Fruit fly (Drosophila melanogaster) whole organism, embryonic: ENCODE results near the gene Reg-2.

Source experiments
- Blimp-1 ChIP-seq: fragments of 200-800 bp; sonication (Bioruptor generic); optimal IDR thresholded peaks from 3 replicates; lab custom pipeline; 2018; ENCODE audit warnings: missing biosample characterization, missing genetic modification characterization, mild to moderate bottlenecking, moderate library complexity, missing genetic modification reagents
- C15 ChIP-seq: fragments of 200-800 bp; sonication (Bioruptor generic); IDR thresholded peaks from 3 replicates; pipeline ENCODE4 v1.3.6; 2022; ENCODE audit warnings: missing biosample characterization, missing genetic modification characterization
- CG12299 ChIP-seq: fragments of 200-800 bp; sonication (Bioruptor generic); optimal IDR thresholded peaks from 2 replicates; lab custom pipeline; 2018; ENCODE audit warnings: missing biosample characterization, mild to moderate bottlenecking, missing genetic modification characterization
- CG13424 ChIP-seq: fragments of 200-800 bp; sonication (Bioruptor generic); optimal IDR thresholded peaks from 2 replicates; lab custom pipeline; 2019; ENCODE audit warnings: missing biosample characterization, mild to moderate bottlenecking, missing genetic modification characterization, moderate library complexity
- CG14014 ChIP-seq: fragments of 200-800 bp; sonication (Bioruptor generic); IDR thresholded peaks from 2 replicates; pipeline ENCODE4 v1.3.6; 2022; ENCODE audit warnings: missing biosample characterization, missing genetic modification characterization
- CG14050 ChIP-seq: fragments of 200-800 bp; sonication (Bioruptor generic); IDR thresholded peaks from 3 replicates; pipeline ENCODE4 v1.3.6; 2022; ENCODE audit warnings: missing biosample characterization, missing genetic modification characterization
- CG15696 ChIP-seq: fragments of 200-800 bp; sonication (Bioruptor generic); optimal IDR thresholded peaks from 2 replicates; lab custom pipeline; 2019; ENCODE audit warnings: missing biosample characterization, mild to moderate bottlenecking, missing genetic modification characterization, moderate library complexity
- CG18262 ChIP-seq: fragments of 200-800 bp; optimal IDR thresholded peaks from 3 replicates; lab custom pipeline; 2019; ENCODE audit warnings: missing biosample characterization, mild to moderate bottlenecking, missing genetic modification characterization, moderate library complexity
- CG1832 ChIP-seq: fragments of 200-800 bp; sonication (Bioruptor generic); optimal IDR thresholded peaks from 2 replicates; lab custom pipeline; 2017; ENCODE audit warnings: missing biosample characterization, mild to moderate bottlenecking, missing genetic modification characterization, inconsistent platforms
- CG2120 ChIP-seq: fragments of 200-800 bp; sonication (Bioruptor generic); optimal IDR thresholded peaks from 3 replicates; lab custom pipeline; 2016; ENCODE audit warnings: missing biosample characterization, missing genetic modification characterization
- CG33557 ChIP-seq: fragments of 200-800 bp; sonication (Bioruptor generic); optimal IDR thresholded peaks from 2 replicates; lab custom pipeline; 2019; ENCODE audit warnings: missing biosample characterization, mild to moderate bottlenecking, missing genetic modification characterization, moderate library complexity
- CG3726 ChIP-seq: fragments of 200-800 bp; sonication (Bioruptor generic); IDR thresholded peaks from 3 replicates; pipeline ENCODE4, ENCODE4 v1.3.6; 2022; ENCODE audit warnings: missing biosample characterization, missing genetic modification characterization
- CG6813 ChIP-seq: fragments of 200-800 bp; sonication (Bioruptor generic); optimal IDR thresholded peaks from 2 replicates; lab custom pipeline; 2017; ENCODE audit warnings: missing biosample characterization, missing genetic modification characterization, mild to moderate bottlenecking, moderate library complexity, missing genetic modification reagents
- Camta ChIP-seq: fragments of 200-800 bp; sonication (Bioruptor generic); optimal IDR thresholded peaks from 2 replicates; lab custom pipeline; 2016; ENCODE audit warnings: missing biosample characterization, missing genetic modification characterization
- Gug ChIP-seq: fragments of 200-800 bp; sonication (Bioruptor generic); IDR thresholded peaks from 4 replicates; pipeline ENCODE4 v1.3.6; 2022; ENCODE audit warnings: missing biosample characterization, missing genetic modification characterization
- Hand ChIP-seq: fragments of 200-800 bp; sonication (Bioruptor generic); optimal IDR thresholded peaks from 2 replicates; lab custom pipeline; 2017; ENCODE audit warnings: mild to moderate bottlenecking, missing biosample characterization, missing genetic modification reagents, missing genetic modification characterization
- Hey ChIP-seq: fragments of 200-800 bp; sonication (Bioruptor generic); optimal IDR thresholded peaks from 3 replicates; lab custom pipeline; 2018; ENCODE audit warnings: missing biosample characterization, mild to moderate bottlenecking, missing genetic modification characterization
- Lim3 ChIP-seq: fragments of 200-800 bp; sonication (Bioruptor generic); IDR thresholded peaks from 2 replicates; pipeline ENCODE4 v1.3.6; 2022; ENCODE audit warnings: missing biosample characterization, missing genetic modification characterization
- Lpt ChIP-seq: fragments of >200 bp; optimal IDR thresholded peaks from 2 replicates; lab custom pipeline; 2018; ENCODE audit warnings: missing biosample characterization, missing genetic modification characterization
- NK7.1 ChIP-seq: fragments of 200-800 bp; sonication (Bioruptor generic); optimal IDR thresholded peaks from 3 replicates; lab custom pipeline; 2016; ENCODE audit warnings: missing biosample characterization, missing genetic modification characterization
- Optix ChIP-seq: fragments of 200-800 bp; sonication (Bioruptor generic); IDR thresholded peaks from 3 replicates; pipeline ENCODE4 v1.3.6; 2022; ENCODE audit warnings: missing biosample characterization, missing genetic modification characterization
- Rfx ChIP-seq: fragments of 200-800 bp; sonication (Bioruptor generic); IDR thresholded peaks from 2 replicates; pipeline ENCODE4 v1.3.6; 2022; ENCODE audit warnings: missing biosample characterization, missing genetic modification characterization
- Stat92E ChIP-seq, 3 experiments: fragments of >200 bp in 2 of 3; fragments of 200-800 bp in 1 of 3; sonication (Bioruptor generic) in 1 of 3; optimal IDR thresholded peaks; 2 replicates each; lab custom pipeline; 2017 to 2019; ENCODE audit warnings: missing biosample characterization in 3 of 3, missing genetic modification characterization in 3 of 3, mild to moderate bottlenecking in 1 of 3, moderate library complexity in 1 of 3
- Xbp1 ChIP-seq: fragments of 200-800 bp; sonication (Bioruptor generic); optimal IDR thresholded peaks from 3 replicates; lab custom pipeline; 2016; ENCODE audit warnings: missing biosample characterization, mild to moderate bottlenecking, missing genetic modification characterization
- al ChIP-seq: fragments of 200-800 bp; sonication (Bioruptor generic); IDR thresholded peaks from 2 replicates; pipeline ENCODE4 v1.3.6; 2022; ENCODE audit warnings: missing biosample characterization, missing genetic modification characterization
- ara ChIP-seq: fragments of 200-800 bp; sonication (Bioruptor generic); IDR thresholded peaks from 2 replicates; pipeline ENCODE4 v1.3.6; 2022; ENCODE audit warnings: missing biosample characterization, missing genetic modification characterization
- bcd ChIP-seq: fragments of 200-800 bp; sonication (Bioruptor generic); optimal IDR thresholded peaks from 2 replicates; lab custom pipeline; 2017; ENCODE audit warnings: missing biosample characterization, mild to moderate bottlenecking, missing genetic modification characterization
- chn ChIP-seq: fragments of 200-800 bp; sonication (Bioruptor generic); optimal IDR thresholded peaks from 2 replicates; lab custom pipeline; 2016; ENCODE audit warnings: missing biosample characterization, missing genetic modification characterization
- disco-r ChIP-seq: fragments of 200-800 bp; sonication (Bioruptor generic); optimal IDR thresholded peaks from 2 replicates; lab custom pipeline; 2016; ENCODE audit warnings: missing biosample characterization, missing genetic modification characterization
- gcm ChIP-seq: fragments of 200-800 bp; sonication (Bioruptor generic); optimal IDR thresholded peaks from 2 replicates; lab custom pipeline; 2019; ENCODE audit warnings: missing biosample characterization, mild to moderate bottlenecking, missing genetic modification characterization, moderate library complexity
- grau ChIP-seq: fragments of 200-800 bp; optimal IDR thresholded peaks from 3 replicates; lab custom pipeline; 2019; ENCODE audit warnings: missing biosample characterization, mild to moderate bottlenecking, missing genetic modification characterization, moderate library complexity
- ind ChIP-seq: fragments of 200-800 bp; sonication (Bioruptor generic); optimal IDR thresholded peaks from 3 replicates; lab custom pipeline; 2016; ENCODE audit warnings: missing biosample characterization, missing genetic modification characterization
- jigr1 ChIP-seq: fragments of 200-800 bp; sonication (Bioruptor generic); IDR thresholded peaks from 3 replicates; pipeline ENCODE4 v1.3.6; 2022; ENCODE audit warnings: missing biosample characterization, missing genetic modification characterization
- knrl ChIP-seq: fragments of 200-800 bp; sonication (Bioruptor generic); IDR thresholded peaks from 3 replicates; pipeline ENCODE4 v1.3.6; 2022; ENCODE audit warnings: missing biosample characterization, missing genetic modification characterization; ENCODE audit not compliant: partially characterized antibody
- org-1 ChIP-seq: fragments of 200-800 bp; sonication (Bioruptor generic); optimal IDR thresholded peaks from 2 replicates; lab custom pipeline; 2017; ENCODE audit warnings: missing biosample characterization, missing genetic modification characterization
- peb ChIP-seq: fragments of 200-800 bp; sonication (Bioruptor generic); IDR thresholded peaks from 2 replicates; pipeline ENCODE4 v1.3.6; 2022; ENCODE audit warnings: missing biosample characterization, missing genetic modification characterization
- pros ChIP-seq: fragments of 200-800 bp; sonication (Bioruptor generic); optimal IDR thresholded peaks from 3 replicates; lab custom pipeline; 2019; ENCODE audit warnings: missing biosample characterization, mild to moderate bottlenecking, missing genetic modification characterization, moderate library complexity
- ranshi ChIP-seq: fragments of 200-800 bp; sonication (Bioruptor generic); IDR thresholded peaks from 2 replicates; pipeline ENCODE4 v1.3.6; 2022; ENCODE audit warnings: missing biosample characterization, missing genetic modification characterization
- row ChIP-seq: fragments of 200-800 bp; sonication (Bioruptor generic); IDR thresholded peaks from 3 replicates; pipeline ENCODE4 v1.3.6; 2022; ENCODE audit warnings: missing biosample characterization, missing genetic modification characterization
- salm ChIP-seq: fragments of 200-800 bp; sonication (Bioruptor generic); optimal IDR thresholded peaks from 2 replicates; lab custom pipeline; 2018; ENCODE audit warnings: missing biosample characterization, mild to moderate bottlenecking, missing genetic modification characterization
- seq ChIP-seq: fragments of 200-800 bp; sonication (Bioruptor generic); IDR thresholded peaks from 2 replicates; pipeline ENCODE4 v1.3.6; 2022; ENCODE audit warnings: missing biosample characterization, missing genetic modification characterization
- sisA ChIP-seq: fragments of 200-800 bp; sonication (Bioruptor generic); IDR thresholded peaks from 2 replicates; pipeline ENCODE4 v1.3.6; 2022; ENCODE audit warnings: missing biosample characterization, missing genetic modification characterization
- ssp ChIP-seq: fragments of 200-800 bp; sonication (Bioruptor generic); IDR thresholded peaks from 2 replicates; pipeline ENCODE4 v1.3.6; 2022; ENCODE audit warnings: missing biosample characterization, missing genetic modification characterization
- stwl ChIP-seq: fragments of 200-800 bp; sonication (Bioruptor generic); optimal IDR thresholded peaks from 3 replicates; lab custom pipeline; 2018; ENCODE audit warnings: missing biosample characterization, mild to moderate bottlenecking, missing genetic modification characterization, moderate library complexity
- tap ChIP-seq: fragments of 200-800 bp; optimal IDR thresholded peaks from 3 replicates; lab custom pipeline; 2019; ENCODE audit warnings: missing biosample characterization, mild to moderate bottlenecking, missing genetic modification characterization, moderate library complexity
- tin ChIP-seq: fragments of 200-800 bp; sonication (Bioruptor generic); optimal IDR thresholded peaks from 3 replicates; lab custom pipeline; 2016; ENCODE audit warnings: missing biosample characterization, missing genetic modification characterization
- unpg ChIP-seq: fragments of 200-800 bp; sonication (Bioruptor generic); optimal IDR thresholded peaks from 3 replicates; lab custom pipeline; 2018; ENCODE audit warnings: missing biosample characterization, mild to moderate bottlenecking, missing genetic modification characterization, moderate library complexity
- zf30C ChIP-seq: fragments of 200-800 bp; sonication (Bioruptor generic); optimal IDR thresholded peaks from 3 replicates; lab custom pipeline; 2018; ENCODE audit warnings: missing biosample characterization, mild to moderate bottlenecking, missing genetic modification characterization

Gene Reg-2

DNA sequence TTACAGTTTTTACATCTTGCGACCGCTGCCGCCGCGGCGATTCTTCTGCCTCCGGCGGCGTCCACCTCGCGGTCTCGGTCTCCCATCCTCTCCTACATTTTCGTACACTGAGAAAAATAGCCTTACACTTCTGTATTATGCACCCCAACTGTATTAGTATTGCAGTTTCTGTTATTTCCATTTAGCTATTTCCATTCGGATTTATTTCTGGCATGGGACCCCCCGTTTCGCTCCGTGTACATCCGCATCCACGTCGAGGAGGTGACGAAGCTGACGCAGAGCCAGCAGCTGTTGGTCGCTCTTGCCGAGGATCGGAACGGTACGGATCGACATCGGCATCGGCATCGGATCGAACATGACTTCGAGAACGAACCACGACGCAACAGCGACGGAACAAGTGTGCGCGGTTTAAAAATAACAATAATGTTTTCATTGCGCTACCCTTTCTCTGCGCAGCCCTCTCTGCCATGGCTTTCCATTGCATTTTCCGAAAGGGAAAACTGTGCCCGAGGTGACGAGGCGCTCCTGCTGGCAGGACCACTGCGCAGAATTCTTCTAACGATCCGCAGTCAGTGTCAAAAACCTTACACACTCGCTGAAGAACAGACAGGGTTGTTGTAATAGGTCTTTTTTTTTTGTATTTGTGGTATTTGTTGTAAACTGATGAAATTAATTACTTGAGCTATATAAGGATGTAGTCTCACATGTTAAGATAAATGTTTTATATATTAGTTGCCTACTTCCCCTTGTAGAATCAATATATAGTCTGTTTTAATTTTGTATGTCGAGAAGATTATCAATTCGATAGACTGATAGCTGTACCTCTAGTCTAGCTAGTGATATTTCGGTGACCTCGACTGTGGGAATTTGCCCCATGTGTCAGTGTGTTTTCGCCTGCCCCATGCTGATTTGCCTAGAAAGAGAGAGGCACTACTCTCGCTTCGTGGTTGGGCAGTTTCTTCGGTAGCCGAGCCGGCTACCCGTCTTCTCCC, 16.8 kb downstream of the Reg-2 start (continued):
- TF ChIP-seq CG12299 (tag; lab: Kevin White, UChicago) = peak; percentile 71
- TF ChIP-seq Gug = peak; percentile 95
- TF ChIP-seq CG33557 = peak; percentile 88
- peak; percentile 86 for TF ChIP-seq Camta (GFP tag; lab: Kevin White, UChicago)
- TF ChIP-seq CG14014 (GFP tag; lab: Robert Waterston, UW) = peak; percentile 93
- peak; percentile 24 for TF ChIP-seq CG1832 (GFP tag; lab: Kevin White, UChicago)
- peak; percentile 98 for TF ChIP-seq zf30C (GFP tag; lab: Kevin White, UChicago)
- peak; percentile 31 for TF ChIP-seq pros
- TF ChIP-seq al (GFP tag; lab: Robert Waterston, UW) = peak; percentile 85
- peak; percentile 93 for TF ChIP-seq Xbp1 (GFP tag; lab: Kevin White, UChicago)
- peak; percentile 89 for TF ChIP-seq gcm (GFP tag; lab: Kevin White, UChicago)
- TF ChIP-seq tin (GFP tag; lab: Kevin White, UChicago) = peak; percentile 93
- TF ChIP-seq unpg (GFP tag; lab: Kevin White, UChicago) = peak; percentile 90
- TF ChIP-seq Rfx (GFP tag; lab: Robert Waterston, UW) = peak; percentile 96
- TF ChIP-seq grau (tag; lab: Kevin White, UChicago) = peak; percentile 88
- peak; percentile 75 for TF ChIP-seq ssp (GFP tag; lab: Robert Waterston, UW)
- TF ChIP-seq CG18262 (tag; lab: Kevin White, UChicago) = peak; percentile 87
- peak; percentile 86 for TF ChIP-seq org-1 (GFP tag; lab: Kevin White, UChicago)
- TF ChIP-seq bcd (GFP tag; lab: Kevin White, UChicago) = peak; percentile 91
- TF ChIP-seq Blimp-1 (GFP tag; lab: Kevin White, UChicago) = peak; percentile 82
- peak; percentile 90 for TF ChIP-seq disco-r (GFP tag; lab: Kevin White, UChicago)
- no peak for TF ChIP-seq knrl (GFP tag; lab: Robert Waterston, UW)
- peak; percentile 94 for TF ChIP-seq CG15696 (tag; lab: Kevin White, UChicago)
- peak; percentile 28 for TF ChIP-seq stwl (tag; lab: Kevin White, UChicago)
- TF ChIP-seq Hand (GFP tag; lab: Kevin White, UChicago) = peak; percentile 74
- TF ChIP-seq Hey = peak; percentile 72
- peak; percentile 89; the same call in 2 of the 3 replicates for TF ChIP-seq CG3726 (GFP tag; lab: Robert Waterston, UW)
- peak; percentile 85 for TF ChIP-seq CG14050 (GFP tag; lab: Robert Waterston, UW)
- peak; percentile 88 for TF ChIP-seq Optix (GFP tag; lab: Robert Waterston, UW)
- TF ChIP-seq sisA (GFP tag; lab: Robert Waterston, UW) = peak; percentile 93
- TF ChIP-seq chn = peak; percentile 93
- TF ChIP-seq ranshi = peak; percentile 91
- peak; percentile 95 for TF ChIP-seq ara (GFP tag; lab: Robert Waterston, UW)
- no peak for TF ChIP-seq Lpt (GFP tag; lab: Kevin White, UChicago)
- peak; percentile 23; the same call in 1 of the 2 replicates for TF ChIP-seq Lim3 (GFP tag; lab: Robert Waterston, UW)
- peak; percentile 88 for TF ChIP-seq NK7.1 (GFP tag; lab: Kevin White, UChicago)
- peak; percentile 90 for TF ChIP-seq CG6813 (GFP tag; lab: Kevin White, UChicago)
- peak; percentile 82 for TF ChIP-seq tap
- TF ChIP-seq CG2120 (GFP tag; lab: Kevin White, UChicago) = peak; percentile 92
- TF ChIP-seq jigr1 = peak; percentile 63; the same call in 1 of the 3 replicates
- peak; percentile 92 for TF ChIP-seq ind
- TF ChIP-seq salm (tag; lab: Kevin White, UChicago) = peak; percentile 82
- TF ChIP-seq C15 (GFP tag; lab: Robert Waterston, UW) = peak; percentile 63; the same call in 2 of the 3 replicates
- TF ChIP-seq CG13424 (tag; lab: Kevin White, UChicago) = peak; percentile 91
- TF ChIP-seq Stat92E (GFP tag; optimal IDR thresholded peaks at IDR 0.05; lab: Kevin White, UChicago) = peak in 1 of 3 experiments; percentile 74
- TF ChIP-seq seq (GFP tag; lab: Robert Waterston, UW) = peak; percentile 81
- peak; percentile 81 for TF ChIP-seq peb (GFP tag; lab: Robert Waterston, UW)
- peak; percentile 95 for TF ChIP-seq row
